Fruit fly (Drosophila melanogaster): ENCODE measurements around the gene H2.0.

DNA sequence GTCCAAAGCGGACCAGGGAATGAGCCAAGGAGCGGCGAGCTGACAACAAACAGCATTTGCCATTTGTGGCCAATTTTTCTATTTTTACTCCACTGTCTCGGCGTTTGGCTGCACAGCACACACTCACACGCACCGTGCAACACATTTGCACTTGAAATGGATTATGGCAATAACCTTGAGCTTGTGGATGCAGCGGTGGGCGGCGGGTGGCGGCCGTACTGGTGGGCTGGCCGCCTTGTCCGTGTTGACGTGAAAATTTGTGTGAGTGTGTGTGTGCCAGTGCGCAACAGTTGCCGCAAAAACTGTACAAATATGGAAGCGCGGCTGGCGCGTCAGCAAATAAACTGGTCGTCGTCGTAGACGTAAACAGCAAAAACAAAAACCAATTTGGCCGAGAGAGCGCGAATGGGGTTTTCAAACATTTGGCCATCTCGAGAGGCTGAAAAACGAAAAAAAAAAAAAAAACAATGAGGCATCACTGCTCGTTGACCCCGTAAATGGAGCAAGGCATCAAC is 44.1 kb downstream of the H2.0 start:
- no peak for TF ChIP-seq CG8301 (tag; optimal IDR thresholded peaks at IDR 0.05)
- TF ChIP-seq CG15710 (tag; optimal IDR thresholded peaks at IDR 0.05): no peak
